Worm (Caenorhabditis elegans): ENCODE results near the gene F40E10.5.

Gene F40E10.5

DNA sequence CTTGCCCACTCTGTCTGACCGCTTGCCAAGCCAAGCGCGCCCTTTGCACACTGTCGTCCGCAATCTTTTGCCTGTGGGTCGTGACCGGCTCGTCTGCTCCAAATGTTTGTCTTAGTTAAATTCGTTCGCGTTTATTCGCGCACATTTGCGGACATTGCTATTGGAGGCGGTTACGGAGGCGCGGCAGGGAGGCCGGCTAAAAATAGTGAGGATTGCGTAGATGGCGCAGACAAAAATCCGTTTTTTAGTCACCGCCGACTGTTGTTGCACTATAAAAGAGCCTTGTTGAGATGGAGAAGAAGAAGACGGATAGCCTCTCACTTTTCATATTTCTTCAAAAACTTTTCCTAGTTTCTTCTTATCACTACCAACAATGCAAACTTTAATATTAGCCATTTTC lies at the start of gene F40E10.5:
F40E10.5 (plus strand) TSS at position 301 of the 400 bp plus-strand sequence.
- TF ChIP-seq ztf-23 (GFP tag; IDR thresholded peaks at IDR 0.05) = no peak
- no peak for TF ChIP-seq med-1 (GFP tag; optimal IDR thresholded peaks at IDR 0.05; ENCODE audit: insufficient read depth)
- TF ChIP-seq tab-1 (GFP tag; IDR thresholded peaks at IDR 0.05) = no peak
- no peak for TF ChIP-seq T22C8.4 (GFP tag; IDR thresholded peaks at IDR 0.05)
- no peak for TF ChIP-seq klf-2 (GFP tag; conservative IDR thresholded peaks at IDR 0.05)
- no peak for TF ChIP-seq ref-1 (GFP tag; conservative IDR thresholded peaks at IDR 0.05)
- TF ChIP-seq cog-1 (tag; optimal IDR thresholded peaks at IDR 0.05) = no peak
- no peak for TF ChIP-seq flt-1 (GFP tag; IDR thresholded peaks at IDR 0.05)
- no peak for TF ChIP-seq ztf-29 (GFP tag; IDR thresholded peaks at IDR 0.05)

DNA sequence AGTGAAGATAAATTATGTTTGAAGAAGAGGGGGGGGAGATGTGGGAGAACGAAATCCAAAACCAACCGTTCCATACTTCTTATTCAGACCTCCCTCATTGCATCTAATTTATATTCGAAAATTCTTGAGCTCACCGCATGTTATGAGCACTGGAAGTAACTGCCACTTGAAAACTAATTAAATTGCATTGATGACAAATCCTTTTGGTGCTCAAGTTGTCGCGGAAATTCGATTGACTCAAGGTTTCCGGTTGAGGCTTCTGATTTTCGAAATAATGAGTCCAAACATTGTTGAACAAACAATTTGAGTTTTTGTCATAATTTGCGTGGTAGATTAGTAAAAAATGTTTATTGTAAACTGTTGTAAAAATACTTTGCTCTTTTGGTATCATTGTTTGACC lies 49.5 kb upstream of the F40E10.5 start:
- TF ChIP-seq tab-1 (GFP tag; IDR thresholded peaks at IDR 0.05) = no peak
- no peak for TF ChIP-seq cog-1 (tag; optimal IDR thresholded peaks at IDR 0.05)
- no peak for TF ChIP-seq ztf-23 (GFP tag; IDR thresholded peaks at IDR 0.05)
- TF ChIP-seq klf-2 (GFP tag; conservative IDR thresholded peaks at IDR 0.05) = no peak
- no peak for TF ChIP-seq T22C8.4 (GFP tag; IDR thresholded peaks at IDR 0.05)
- TF ChIP-seq med-1 (GFP tag; optimal IDR thresholded peaks at IDR 0.05; ENCODE audit: insufficient read depth) = no peak

DNA sequence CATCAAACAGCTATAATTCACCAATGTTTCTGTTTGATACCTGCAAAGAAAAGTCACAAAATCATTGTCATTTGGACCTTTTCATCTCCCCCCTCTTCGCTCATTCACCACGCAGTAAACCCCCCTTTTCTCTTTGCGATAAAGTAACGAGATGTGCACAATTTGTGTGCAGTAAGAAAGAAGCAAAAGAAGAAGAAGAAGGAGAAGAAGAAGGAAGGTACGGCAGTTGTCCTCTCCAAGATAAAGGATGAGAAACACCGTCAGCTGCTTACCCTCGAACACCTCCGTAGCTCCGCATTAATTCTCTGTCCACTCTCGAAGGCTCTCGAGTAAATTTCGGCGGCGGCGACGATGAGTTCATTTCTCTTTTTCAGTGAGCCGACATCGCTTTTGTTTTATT lies 48.1 kb upstream of the F40E10.5 start:
- no peak for TF ChIP-seq cog-1 (tag; optimal IDR thresholded peaks at IDR 0.05)
- no peak for TF ChIP-seq T22C8.4 (GFP tag; IDR thresholded peaks at IDR 0.05)
- no peak for TF ChIP-seq ztf-29 (GFP tag; IDR thresholded peaks at IDR 0.05)
- no peak for TF ChIP-seq tab-1 (GFP tag; IDR thresholded peaks at IDR 0.05)
- no peak for TF ChIP-seq ztf-23 (GFP tag; IDR thresholded peaks at IDR 0.05)
- no peak for TF ChIP-seq klf-2 (GFP tag; conservative IDR thresholded peaks at IDR 0.05)
- no peak for TF ChIP-seq med-1 (GFP tag; optimal IDR thresholded peaks at IDR 0.05; ENCODE audit: insufficient read depth)
- TF ChIP-seq flt-1 (GFP tag; IDR thresholded peaks at IDR 0.05) = no peak
- no peak for TF ChIP-seq ref-1 (GFP tag; conservative IDR thresholded peaks at IDR 0.05)

DNA sequence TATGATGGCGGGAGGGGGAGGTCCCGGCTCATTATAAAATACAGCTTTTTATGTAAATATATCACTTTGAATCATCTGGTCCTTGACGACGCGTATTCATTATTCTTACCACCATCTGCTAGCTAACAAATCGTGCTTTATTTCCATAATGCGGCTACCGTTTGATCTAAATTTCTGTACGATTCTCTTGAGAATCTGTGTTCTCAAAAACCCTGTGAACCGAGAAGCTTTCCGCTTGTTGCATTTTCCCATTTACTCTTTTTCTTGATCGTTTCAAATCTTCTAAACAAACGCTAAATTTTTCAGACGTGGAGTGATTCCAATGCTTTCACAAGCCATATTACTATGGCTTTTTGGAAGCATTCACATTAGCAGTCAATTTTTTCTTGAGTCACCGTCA lies 46.9 kb upstream of the F40E10.5 start, which contains the start of gene syg-2:
syg-2 (plus strand) TSS at position 301 of the 400 bp plus-strand sequence.
- TF ChIP-seq T22C8.4 (GFP tag; IDR thresholded peaks at IDR 0.05) (no peak), ref-1 (GFP tag; conservative IDR thresholded peaks at IDR 0.05) (no peak), flt-1 (GFP tag; IDR thresholded peaks at IDR 0.05) (no peak), ztf-29 (GFP tag; IDR thresholded peaks at IDR 0.05) (no peak), ztf-23 (GFP tag; IDR thresholded peaks at IDR 0.05) (no peak), cog-1 (tag; optimal IDR thresholded peaks at IDR 0.05) (no peak), klf-2 (GFP tag; conservative IDR thresholded peaks at IDR 0.05) (no peak), tab-1 (GFP tag; IDR thresholded peaks at IDR 0.05) (no peak), med-1 (GFP tag; optimal IDR thresholded peaks at IDR 0.05; ENCODE audit: insufficient read depth) (no peak)

DNA sequence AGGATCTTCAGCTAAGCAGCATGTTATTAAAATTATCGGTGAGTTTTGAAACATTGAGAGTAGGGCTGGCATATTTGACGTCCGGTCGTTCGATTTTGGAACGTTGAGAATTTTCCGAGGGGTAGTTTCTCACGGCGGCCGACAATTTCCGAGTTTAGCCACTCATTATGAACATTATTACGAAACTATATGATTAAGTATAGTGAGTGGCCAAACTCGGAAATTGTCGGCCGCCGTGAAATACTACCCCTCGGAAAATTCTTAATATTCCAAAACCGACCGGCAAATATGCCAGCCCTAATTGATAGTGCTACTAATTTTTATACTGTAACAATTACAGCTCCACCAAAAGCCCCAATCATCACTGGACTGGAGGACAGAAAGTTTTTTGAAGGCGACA lies 44.1 kb upstream of the F40E10.5 start:
- TF ChIP-seq tab-1 (GFP tag; IDR thresholded peaks at IDR 0.05) (no peak), ztf-29 (GFP tag; IDR thresholded peaks at IDR 0.05) (no peak), T22C8.4 (GFP tag; IDR thresholded peaks at IDR 0.05) (no peak), cog-1 (tag; optimal IDR thresholded peaks at IDR 0.05) (no peak), med-1 (GFP tag; optimal IDR thresholded peaks at IDR 0.05; ENCODE audit: insufficient read depth) (no peak), ztf-23 (GFP tag; IDR thresholded peaks at IDR 0.05) (no peak), flt-1 (GFP tag; IDR thresholded peaks at IDR 0.05) (no peak), ref-1 (GFP tag; conservative IDR thresholded peaks at IDR 0.05) (no peak), klf-2 (GFP tag; conservative IDR thresholded peaks at IDR 0.05) (no peak)

DNA sequence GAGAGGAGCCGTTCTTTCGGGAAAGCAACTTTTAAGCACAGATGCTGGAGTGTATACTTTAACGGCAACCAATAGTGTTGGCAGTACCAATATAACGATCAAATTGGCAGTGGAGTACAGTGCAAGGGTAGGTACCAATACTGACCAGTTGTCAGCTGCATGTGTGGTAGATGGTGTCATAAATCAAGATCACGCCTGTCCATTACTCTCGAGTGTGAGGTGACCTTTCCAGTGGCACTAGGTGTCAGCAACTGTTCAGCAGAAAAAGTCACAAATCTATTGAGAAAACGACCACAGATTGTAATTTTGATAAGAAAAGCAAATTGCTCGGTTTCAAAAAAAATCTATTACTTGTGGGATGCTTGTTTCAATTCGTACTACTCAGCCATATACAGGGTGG lies 42.1 kb upstream of the F40E10.5 start:
- TF ChIP-seq ztf-29 (GFP tag; IDR thresholded peaks at IDR 0.05) (no peak), klf-2 (GFP tag; conservative IDR thresholded peaks at IDR 0.05) (no peak), ztf-23 (GFP tag; IDR thresholded peaks at IDR 0.05) (no peak), ref-1 (GFP tag; conservative IDR thresholded peaks at IDR 0.05) (no peak), cog-1 (tag; optimal IDR thresholded peaks at IDR 0.05) (no peak), flt-1 (GFP tag; IDR thresholded peaks at IDR 0.05) (no peak), med-1 (GFP tag; optimal IDR thresholded peaks at IDR 0.05; ENCODE audit: insufficient read depth) (no peak), T22C8.4 (GFP tag; IDR thresholded peaks at IDR 0.05) (no peak), tab-1 (GFP tag; IDR thresholded peaks at IDR 0.05) (no peak)

DNA sequence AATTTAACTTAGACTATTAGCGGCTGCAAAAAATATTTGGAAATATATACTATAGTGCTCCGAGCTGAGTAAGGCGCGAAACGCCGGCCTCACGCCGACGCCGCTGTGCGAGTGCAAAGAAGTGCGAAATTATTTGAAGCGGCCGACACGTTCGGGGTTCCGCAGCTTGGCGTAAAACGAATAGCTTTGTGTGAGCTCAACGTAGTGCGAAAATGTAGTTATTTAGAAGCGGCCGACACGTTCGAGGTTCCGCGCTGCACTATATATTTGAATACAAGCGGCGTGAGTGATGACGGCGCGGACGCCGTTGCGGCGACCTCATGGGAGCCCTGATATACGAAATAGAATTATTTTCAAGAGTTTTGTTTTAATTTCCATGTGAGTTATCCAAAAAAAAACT lies 39.7 kb upstream of the F40E10.5 start:
- TF ChIP-seq tab-1 (GFP tag; IDR thresholded peaks at IDR 0.05) = no peak
- no peak for TF ChIP-seq ztf-29 (GFP tag; IDR thresholded peaks at IDR 0.05)
- TF ChIP-seq flt-1 (GFP tag; IDR thresholded peaks at IDR 0.05) = no peak
- no peak for TF ChIP-seq klf-2 (GFP tag; conservative IDR thresholded peaks at IDR 0.05)
- no peak for TF ChIP-seq med-1 (GFP tag; optimal IDR thresholded peaks at IDR 0.05; ENCODE audit: insufficient read depth)
- no peak for TF ChIP-seq cog-1 (tag; optimal IDR thresholded peaks at IDR 0.05)
- no peak for TF ChIP-seq ref-1 (GFP tag; conservative IDR thresholded peaks at IDR 0.05)
- no peak for TF ChIP-seq ztf-23 (GFP tag; IDR thresholded peaks at IDR 0.05)
- no peak for TF ChIP-seq T22C8.4 (GFP tag; IDR thresholded peaks at IDR 0.05)

DNA sequence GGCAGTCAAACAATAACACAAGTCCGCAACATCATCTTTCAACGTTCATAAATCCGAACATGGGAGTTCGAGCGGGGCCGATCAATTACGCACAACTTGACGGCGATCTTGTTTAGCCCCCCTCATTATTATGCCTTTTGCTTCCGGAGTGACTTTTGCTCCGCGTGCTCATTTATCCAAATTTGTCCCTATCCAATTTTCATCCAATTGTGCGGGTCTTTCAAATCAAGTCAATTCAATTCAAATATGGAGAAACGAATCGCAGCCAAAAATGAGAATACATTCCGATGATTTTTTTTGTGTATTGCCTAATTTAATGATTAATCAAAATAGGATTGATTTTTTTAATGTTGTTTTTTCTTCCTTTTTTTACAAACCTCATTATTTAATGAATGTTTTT lies 39.1 kb upstream of the F40E10.5 start:
- no peak for TF ChIP-seq flt-1 (GFP tag; IDR thresholded peaks at IDR 0.05)
- TF ChIP-seq med-1 (GFP tag; optimal IDR thresholded peaks at IDR 0.05; ENCODE audit: insufficient read depth) = no peak
- TF ChIP-seq tab-1 (GFP tag; IDR thresholded peaks at IDR 0.05) = no peak
- no peak for TF ChIP-seq klf-2 (GFP tag; conservative IDR thresholded peaks at IDR 0.05)
- no peak for TF ChIP-seq ztf-29 (GFP tag; IDR thresholded peaks at IDR 0.05)
- TF ChIP-seq ztf-23 (GFP tag; IDR thresholded peaks at IDR 0.05) = no peak
- TF ChIP-seq cog-1 (tag; optimal IDR thresholded peaks at IDR 0.05) = no peak
- no peak for TF ChIP-seq ref-1 (GFP tag; conservative IDR thresholded peaks at IDR 0.05)
- no peak for TF ChIP-seq T22C8.4 (GFP tag; IDR thresholded peaks at IDR 0.05)

DNA sequence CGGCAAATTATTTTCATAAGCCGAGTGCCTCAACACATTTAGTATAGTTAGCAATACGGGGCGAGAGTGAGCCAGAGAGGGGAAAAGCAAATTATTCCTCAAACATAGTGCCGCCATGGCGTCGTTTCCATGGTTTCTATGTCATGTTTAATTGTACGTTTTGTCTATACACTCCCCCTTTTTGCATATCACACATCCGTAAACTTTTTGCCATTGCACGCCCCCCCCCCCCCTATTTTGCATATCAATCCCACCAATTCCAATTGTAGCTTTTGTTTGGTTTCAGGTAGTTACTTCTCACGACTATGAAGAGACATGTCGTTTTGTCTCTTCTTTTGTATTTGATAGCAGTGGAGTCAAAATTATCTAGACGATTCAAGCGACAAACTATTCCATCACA lies 37.6 kb upstream of the F40E10.5 start, which contains the start of gene C26G2.2:
C26G2.2 (plus strand) TSS at position 301 of the 400 bp plus-strand sequence.
- no peak for TF ChIP-seq med-1 (GFP tag; optimal IDR thresholded peaks at IDR 0.05; ENCODE audit: insufficient read depth)
- no peak for TF ChIP-seq ztf-29 (GFP tag; IDR thresholded peaks at IDR 0.05)
- no peak for TF ChIP-seq T22C8.4 (GFP tag; IDR thresholded peaks at IDR 0.05)
- TF ChIP-seq ztf-23 (GFP tag; IDR thresholded peaks at IDR 0.05) = no peak
- TF ChIP-seq ref-1 (GFP tag; conservative IDR thresholded peaks at IDR 0.05) = no peak
- TF ChIP-seq flt-1 (GFP tag; IDR thresholded peaks at IDR 0.05) = no peak
- TF ChIP-seq cog-1 (tag; optimal IDR thresholded peaks at IDR 0.05) = no peak
- TF ChIP-seq tab-1 (GFP tag; IDR thresholded peaks at IDR 0.05) = no peak
- no peak for TF ChIP-seq klf-2 (GFP tag; conservative IDR thresholded peaks at IDR 0.05)

DNA sequence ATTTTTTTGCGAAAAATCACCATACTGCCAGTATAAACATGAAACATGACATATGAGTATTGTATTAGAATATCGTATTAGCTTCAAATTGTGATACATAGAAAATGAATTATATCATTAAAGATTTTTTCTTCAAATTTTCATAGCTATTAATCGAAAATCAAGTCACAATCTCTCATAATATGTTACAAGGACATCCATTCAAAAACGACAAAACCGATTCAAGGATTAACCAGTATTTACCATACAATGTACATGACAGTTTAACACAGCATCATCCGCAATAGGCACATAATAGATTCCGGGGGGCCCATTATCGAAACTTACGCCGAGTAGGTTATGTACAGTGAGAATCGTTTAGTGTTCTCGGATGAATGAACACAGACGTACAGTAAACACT lies 30.3 kb upstream of the F40E10.5 start:
- TF ChIP-seq cog-1 (tag; optimal IDR thresholded peaks at IDR 0.05) (no peak), flt-1 (GFP tag; IDR thresholded peaks at IDR 0.05) (no peak), med-1 (GFP tag; optimal IDR thresholded peaks at IDR 0.05; ENCODE audit: insufficient read depth) (no peak), klf-2 (GFP tag; conservative IDR thresholded peaks at IDR 0.05) (no peak), ztf-23 (GFP tag; IDR thresholded peaks at IDR 0.05) (no peak), ztf-29 (GFP tag; IDR thresholded peaks at IDR 0.05) (no peak), T22C8.4 (GFP tag; IDR thresholded peaks at IDR 0.05) (no peak), ref-1 (GFP tag; conservative IDR thresholded peaks at IDR 0.05) (no peak), tab-1 (GFP tag; IDR thresholded peaks at IDR 0.05) (no peak)

All from whole organism, midembryonic.